Fruit fly (Drosophila melanogaster) Kc167 (cell line): ENCODE data around the gene Dbct.

Source experiments
- Myc ChIP-seq: fragments of >200 bp; optimal IDR thresholded peaks from 2 replicates; lab custom pipeline; 2017; ENCODE audit warnings: missing external identifiers
- Sin3A ChIP-seq: fragments of >200 bp; optimal IDR thresholded peaks from 2 replicates; lab custom pipeline; 2018; ENCODE audit warnings: missing external identifiers
- h ChIP-seq: fragments of >200 bp; optimal IDR thresholded peaks from 3 replicates; lab custom pipeline; 2018; ENCODE audit warnings: missing external identifiers
- insv ChIP-seq: fragments of >200 bp; optimal IDR thresholded peaks from 3 replicates; lab custom pipeline; 2018; ENCODE audit warnings: missing external identifiers
- psq ChIP-seq: fragments of >200 bp; optimal IDR thresholded peaks from 2 replicates; lab custom pipeline; 2017; ENCODE audit warnings: missing external identifiers
- ttk ChIP-seq: sonication (Bioruptor generic); optimal IDR thresholded peaks from 2 replicates; lab custom pipeline; 2017; ENCODE audit warnings: missing external identifiers

Dbct gene

DNA sequence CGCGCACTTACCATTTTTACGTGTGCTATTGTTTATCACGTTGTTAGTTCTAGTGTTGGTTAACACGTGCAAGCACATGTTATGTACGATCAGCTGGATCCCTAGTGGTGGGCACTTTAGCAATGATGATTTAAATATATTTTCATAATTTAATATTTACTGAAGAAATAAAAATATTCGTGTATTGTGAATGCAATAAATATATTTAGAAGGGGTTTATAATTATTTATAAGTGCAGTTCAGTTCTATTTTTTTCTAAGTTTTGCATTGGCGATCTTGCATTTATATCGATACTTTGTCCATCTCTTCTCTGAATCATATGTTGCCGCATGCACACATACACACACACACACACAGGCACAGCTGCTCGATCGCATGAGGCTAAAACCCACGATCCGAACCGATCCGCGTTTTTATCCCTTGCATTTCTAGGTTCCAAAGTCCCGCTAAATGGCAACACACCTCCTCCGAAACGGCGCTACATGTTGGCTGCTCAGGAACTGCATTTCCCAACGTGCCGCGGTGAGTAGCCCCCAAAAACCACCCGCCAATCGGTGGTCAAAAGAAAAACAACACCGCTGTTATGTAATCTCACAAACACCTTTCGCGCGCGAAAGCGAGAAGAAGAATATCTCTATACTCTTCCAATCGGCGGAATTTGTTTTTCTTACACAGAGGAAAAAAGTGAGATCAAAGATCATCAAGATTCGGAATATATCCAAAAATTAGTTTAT is at the start of gene Dbct, which contains the start of gene CG15027:
Gene Dbct (plus strand): TSS at position 349 of the 734 bp plus-strand sequence.
Gene CG15027 (minus strand): TSS at position 51 of the 734 bp plus-strand sequence.
- no peak for TF ChIP-seq ttk (lab: Kevin White, UChicago)
- TF ChIP-seq h (lab: Kevin White, UChicago), result no peak
- TF ChIP-seq Myc (lab: Kevin White, UChicago), result no peak
- no peak for TF ChIP-seq Sin3A (lab: Kevin White, UChicago)
- TF ChIP-seq insv (lab: Kevin White, UChicago), result no peak
- TF ChIP-seq psq, result no peak

DNA sequence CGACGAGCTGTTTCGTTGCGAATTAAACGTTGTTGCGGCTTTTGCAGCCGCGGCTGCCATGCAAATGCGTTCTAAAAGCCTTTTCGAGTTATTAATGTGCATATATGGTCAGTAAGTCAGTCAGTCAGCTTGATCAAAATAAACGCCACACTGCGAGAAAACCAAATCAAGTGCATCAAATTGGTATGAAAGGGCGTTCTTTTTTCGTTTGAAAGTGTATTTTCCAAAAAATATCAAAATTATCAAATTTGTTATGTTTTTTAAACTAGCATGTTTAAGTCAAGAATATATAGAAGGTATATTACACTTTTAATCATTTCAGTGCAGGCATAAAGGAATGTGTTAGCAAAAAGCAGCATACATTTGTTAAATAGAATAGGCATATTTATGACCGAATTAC is 43.4 kb upstream of the Dbct start:
- no peak for TF ChIP-seq psq
- no peak for TF ChIP-seq insv (lab: Kevin White, UChicago)
- TF ChIP-seq h (lab: Kevin White, UChicago), result no peak
- TF ChIP-seq Myc (lab: Kevin White, UChicago), result no peak
- TF ChIP-seq ttk (lab: Kevin White, UChicago), result no peak
- TF ChIP-seq Sin3A (lab: Kevin White, UChicago), result no peak

DNA sequence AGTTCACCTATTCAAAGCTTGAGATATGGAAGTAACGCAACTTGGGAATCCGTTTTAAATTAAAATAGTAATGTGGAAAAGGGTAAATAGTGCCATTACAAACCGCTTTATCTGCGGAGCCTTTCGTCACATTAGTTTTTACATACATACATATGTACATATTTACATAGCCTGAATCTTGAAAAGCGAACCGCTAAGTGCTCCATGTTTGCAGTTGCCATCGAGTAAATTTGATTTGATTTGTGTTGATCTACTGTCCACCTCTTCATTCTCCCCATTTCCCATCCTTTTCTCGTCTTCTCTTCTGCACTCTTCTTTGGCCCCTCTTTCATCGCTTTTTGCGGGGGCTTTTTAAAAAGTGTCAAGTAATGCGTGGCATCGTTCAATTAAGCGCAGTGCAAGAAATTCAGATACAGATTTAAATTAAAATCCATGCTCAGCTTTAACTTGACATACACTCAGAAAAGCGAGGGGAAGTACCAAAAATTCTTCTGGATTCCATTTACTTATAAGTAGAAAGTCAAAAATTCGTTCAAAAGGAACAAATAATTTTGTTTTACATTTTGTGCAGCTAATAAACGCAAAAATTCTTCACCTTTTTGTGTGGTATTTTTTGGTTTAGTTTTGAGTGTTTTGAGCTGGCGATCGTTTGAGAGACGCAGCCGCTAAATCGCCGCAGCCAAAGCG is 42.8 kb upstream of the Dbct start:
- TF ChIP-seq ttk (lab: Kevin White, UChicago) (no peak), psq (no peak), Myc (lab: Kevin White, UChicago) (no peak), insv (lab: Kevin White, UChicago) (no peak), h (lab: Kevin White, UChicago) (no peak), Sin3A (lab: Kevin White, UChicago) (no peak)

DNA sequence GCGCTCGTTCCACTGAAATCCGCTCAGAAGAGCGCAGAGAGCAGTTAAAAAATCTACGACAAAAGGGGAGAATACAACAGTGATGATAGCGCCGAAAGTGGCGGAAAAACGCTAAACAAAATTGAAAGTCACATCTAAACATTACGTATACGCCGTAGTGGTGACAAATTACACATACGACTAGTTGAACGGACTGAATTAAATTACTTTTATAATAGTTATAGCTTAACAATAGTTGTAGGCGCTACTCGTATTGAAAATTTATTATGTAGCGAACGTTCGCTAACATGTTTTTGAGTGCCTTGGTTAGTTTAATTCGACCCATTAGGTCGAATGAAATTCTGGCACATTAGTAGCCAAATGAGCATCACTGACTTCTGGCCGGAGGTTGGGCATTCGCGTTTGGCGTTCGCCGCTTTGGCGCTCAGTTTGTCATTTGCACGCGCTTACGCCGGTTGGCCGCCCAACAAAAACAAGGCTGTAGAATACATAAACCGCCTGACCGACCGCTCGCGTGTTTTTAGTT is 42.2 kb upstream of the Dbct start, which contains the start of gene CG5541:
Gene CG5541 (plus strand): TSS at position 424 of the 526 bp plus-strand sequence.
- TF ChIP-seq h (lab: Kevin White, UChicago) (no peak), ttk (lab: Kevin White, UChicago) (no peak), Sin3A (lab: Kevin White, UChicago) (no peak), insv (lab: Kevin White, UChicago) (no peak), psq (no peak), Myc (lab: Kevin White, UChicago) (no peak)

DNA sequence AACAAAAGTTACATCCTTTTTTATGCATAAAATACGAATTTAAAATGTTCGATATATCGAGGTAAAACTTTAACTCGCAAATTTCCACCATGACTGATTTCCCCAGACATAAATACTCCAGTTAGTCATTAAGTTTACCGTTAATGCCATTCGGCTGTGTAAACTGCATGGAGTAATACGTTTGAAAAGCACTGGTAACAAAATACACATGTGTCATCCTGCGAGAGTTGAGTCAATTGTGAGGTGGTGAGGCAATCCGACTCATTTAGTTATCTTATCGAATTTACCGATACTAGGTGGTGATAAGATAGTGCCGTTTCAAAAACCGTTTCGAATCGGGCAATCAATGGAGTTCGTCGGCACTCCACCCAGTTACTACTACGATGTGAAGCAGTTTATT is 40.3 kb upstream of the Dbct start:
- no peak for TF ChIP-seq psq

DNA sequence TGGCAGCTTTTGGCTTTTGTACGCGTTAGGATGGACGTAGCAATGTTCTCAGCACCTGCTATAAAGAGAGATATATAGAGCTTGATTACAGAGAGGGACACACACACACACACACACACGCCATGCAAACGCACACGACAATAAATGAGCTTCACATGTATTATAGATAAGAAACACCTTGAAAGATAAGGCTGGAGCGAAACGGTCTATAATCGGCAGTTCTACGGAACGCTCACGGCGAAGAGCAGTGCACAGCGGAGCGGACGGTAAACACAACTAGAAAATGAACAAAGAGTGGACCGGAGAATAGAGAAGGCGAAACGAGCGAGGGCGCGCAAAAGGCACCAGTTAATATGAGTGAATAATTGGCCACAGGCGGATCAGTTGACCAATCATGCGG is 37.2 kb upstream of the Dbct start:
- TF ChIP-seq insv (lab: Kevin White, UChicago) (no peak), Myc (lab: Kevin White, UChicago) (no peak), Sin3A (lab: Kevin White, UChicago) (no peak), psq (no peak), ttk (lab: Kevin White, UChicago) (no peak), h (lab: Kevin White, UChicago) (no peak)

DNA sequence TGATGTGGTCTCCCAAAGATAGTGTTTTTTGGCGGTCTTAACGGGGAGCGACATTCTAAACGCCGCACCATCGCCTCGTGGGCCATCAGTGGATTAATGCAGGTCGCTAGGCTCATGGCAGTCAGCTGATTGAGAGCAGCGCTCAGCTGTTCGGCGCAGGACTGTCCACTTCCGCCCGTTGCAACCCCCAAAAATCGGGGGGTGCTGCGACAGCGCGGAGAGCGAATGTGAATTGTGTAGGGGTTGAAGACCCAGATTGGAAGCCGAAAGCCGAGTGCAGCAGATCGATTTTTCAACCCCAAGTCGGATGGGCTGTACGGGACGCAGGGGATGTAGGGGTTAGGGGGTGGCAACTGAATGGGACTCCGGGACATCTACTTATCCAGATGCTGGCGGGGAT is 23.3 kb upstream of the Dbct start:
- TF ChIP-seq Myc (lab: Kevin White, UChicago) (no peak), h (lab: Kevin White, UChicago) (no peak), ttk (lab: Kevin White, UChicago) (no peak), psq (no peak), Sin3A (lab: Kevin White, UChicago) (no peak), insv (lab: Kevin White, UChicago) (no peak)

DNA sequence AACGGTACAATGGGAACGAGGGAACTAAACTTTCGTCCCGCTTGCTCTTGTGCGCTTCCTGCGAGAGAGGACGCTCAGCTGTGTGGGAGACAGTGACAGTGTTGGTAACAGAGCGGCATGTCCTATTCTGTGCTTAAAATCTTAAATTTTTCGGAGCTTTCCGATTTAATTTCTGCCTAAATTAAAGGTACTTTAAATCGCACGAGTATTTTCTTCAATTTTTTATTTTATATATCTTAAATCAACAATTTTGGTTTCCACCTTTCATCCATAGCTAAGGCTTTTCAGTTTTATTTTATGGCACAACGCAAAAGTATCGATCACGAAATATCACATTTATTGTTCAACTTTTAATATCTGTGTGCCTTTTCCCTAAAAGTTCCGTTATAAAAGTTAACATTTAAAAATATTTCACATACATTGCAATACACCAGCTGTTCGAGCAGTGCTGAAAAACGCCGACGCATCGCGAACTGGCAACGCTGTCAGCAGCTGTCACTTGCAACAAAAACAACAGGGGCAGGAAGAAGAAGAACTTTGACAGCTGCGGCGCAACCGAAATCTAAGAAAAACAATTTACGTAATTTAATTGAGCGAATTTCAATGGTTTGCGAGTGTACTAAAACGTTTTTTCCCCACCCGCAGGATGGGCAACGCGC is 22.4 kb upstream of the Dbct start, which contains the start of the genes hiw and ND-B18:
Gene hiw (minus strand): TSS at position 26 of the 659 bp plus-strand sequence.
Gene ND-B18 (plus strand): TSS at position 330 of the 659 bp plus-strand sequence.
- TF ChIP-seq psq (no peak), Myc (lab: Kevin White, UChicago) (no peak), Sin3A (lab: Kevin White, UChicago) (no peak), h (lab: Kevin White, UChicago) (no peak)

DNA sequence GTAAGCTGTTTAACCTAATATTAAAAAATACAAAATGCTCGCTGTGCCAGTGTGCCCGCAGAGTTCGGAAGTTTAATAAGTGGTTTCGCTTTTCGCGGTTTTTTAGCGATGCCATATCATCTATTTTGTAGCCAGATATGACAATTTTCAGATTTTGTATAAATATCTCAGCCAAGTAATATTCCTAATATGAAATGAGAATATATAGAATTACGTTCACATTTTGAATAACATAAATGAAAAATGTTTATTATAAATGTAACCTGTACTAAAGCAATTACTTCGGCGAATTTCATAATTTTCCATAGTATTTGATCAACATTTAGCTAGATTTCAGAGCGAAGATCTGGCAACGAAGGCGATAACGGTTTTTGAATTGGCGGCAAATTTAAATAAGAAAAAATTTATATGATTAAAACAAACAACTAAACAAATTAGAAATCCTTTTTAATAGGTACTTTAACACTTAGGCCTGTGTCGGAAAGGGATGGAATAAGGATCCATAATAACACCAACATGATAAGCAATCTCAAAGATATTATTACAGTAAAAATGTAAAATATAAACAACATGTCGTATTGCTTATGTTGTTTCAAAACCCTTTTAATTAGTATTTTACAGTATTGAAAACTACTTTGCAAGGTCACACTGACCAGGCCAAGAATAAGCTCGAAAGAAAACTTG is 19.4 kb upstream of the Dbct start, which contains the start of the genes opm and dob:
Gene opm (minus strand): TSS at position 59 of the 684 bp plus-strand sequence.
Gene dob (plus strand): TSS at position 634 of the 684 bp plus-strand sequence.
- TF ChIP-seq h (lab: Kevin White, UChicago) (no peak), ttk (lab: Kevin White, UChicago) (no peak), psq (no peak), insv (lab: Kevin White, UChicago) (no peak)

DNA sequence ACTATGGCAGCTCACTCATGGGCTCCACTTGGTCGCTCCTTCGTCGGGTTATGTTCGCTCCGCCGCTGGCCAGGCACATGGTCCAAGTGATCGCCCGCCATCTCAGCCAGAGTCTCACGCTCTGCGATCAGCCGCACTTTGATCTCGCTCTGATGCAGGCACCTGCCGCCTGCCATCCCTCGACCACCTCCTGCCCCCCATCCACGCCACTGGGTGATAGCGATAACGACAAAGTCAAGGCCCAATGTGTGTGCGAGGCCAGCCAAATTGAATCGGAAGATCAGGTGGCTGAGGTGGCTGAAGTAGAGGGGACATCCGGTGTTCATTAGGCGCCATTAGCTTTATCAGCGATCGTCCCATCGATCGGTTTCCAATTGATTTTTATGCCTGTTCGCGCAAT is 17.4 kb upstream of the Dbct start:
- TF ChIP-seq Sin3A (lab: Kevin White, UChicago) (no peak), insv (lab: Kevin White, UChicago) (no peak), Myc (lab: Kevin White, UChicago) (no peak), ttk (lab: Kevin White, UChicago) (no peak), psq (no peak), h (lab: Kevin White, UChicago) (no peak)

DNA sequence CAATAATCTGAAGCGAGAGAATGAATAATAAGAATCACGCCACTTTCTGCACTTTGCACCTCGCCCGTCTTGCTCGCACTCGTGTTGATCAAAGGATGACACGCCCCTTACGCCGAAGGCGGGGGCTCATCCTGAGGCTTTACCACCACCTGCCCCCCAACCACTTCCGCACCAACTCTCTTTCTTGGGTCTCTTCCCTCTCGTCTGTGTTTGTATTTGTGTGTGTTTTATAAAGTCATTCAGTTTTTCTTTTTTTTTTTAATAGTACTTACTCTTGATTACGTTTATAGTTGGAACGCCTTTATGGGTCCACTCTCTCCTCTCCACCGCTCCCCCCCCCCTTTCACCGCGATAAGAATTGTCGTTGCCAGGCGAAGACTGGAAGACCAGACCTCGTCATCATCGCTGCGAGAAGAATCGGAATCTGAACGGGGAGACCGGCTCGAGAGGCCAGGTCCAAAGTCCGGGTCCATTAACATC is 16.5 kb upstream of the Dbct start:
- no peak for TF ChIP-seq psq
- no peak for TF ChIP-seq insv (lab: Kevin White, UChicago)
- no peak for TF ChIP-seq ttk (lab: Kevin White, UChicago)
- TF ChIP-seq Sin3A (lab: Kevin White, UChicago), result no peak
- TF ChIP-seq h (lab: Kevin White, UChicago), result no peak
- TF ChIP-seq Myc (lab: Kevin White, UChicago), result no peak
